Fruit fly (Drosophila melanogaster) whole organism, embryonic: ENCODE results near the gene Dlip2.

Experiments
- CG11093 ChIP-seq: fragments of 200-800 bp; sonication (Bioruptor generic); IDR thresholded peaks from 3 replicates; pipeline ENCODE4 v1.3.6; 2022; ENCODE audit warnings: missing biosample characterization, missing genetic modification characterization
- CG12236 ChIP-seq: fragments of 200-800 bp; sonication (Bioruptor generic); optimal IDR thresholded peaks from 2 replicates; lab custom pipeline; 2016; ENCODE audit warnings: missing biosample characterization, missing genetic modification characterization
- CG12299 ChIP-seq: fragments of 200-800 bp; sonication (Bioruptor generic); optimal IDR thresholded peaks from 2 replicates; lab custom pipeline; 2018; ENCODE audit warnings: missing biosample characterization, mild to moderate bottlenecking, missing genetic modification characterization
- CG14441 ChIP-seq: fragments of 200-800 bp; sonication (Bioruptor generic); IDR thresholded peaks from 2 replicates; pipeline ENCODE4 v1.3.6; 2022; ENCODE audit warnings: missing biosample characterization, missing genetic modification characterization
- CG15269 ChIP-seq: fragments of 200-800 bp; sonication (Bioruptor generic); optimal IDR thresholded peaks from 2 replicates; lab custom pipeline; 2018; ENCODE audit warnings: missing biosample characterization, mild to moderate bottlenecking, missing genetic modification characterization, moderate library complexity
- CG15601 ChIP-seq: fragments of 200-800 bp; sonication (Bioruptor generic); optimal IDR thresholded peaks from 3 replicates; lab custom pipeline; 2019; ENCODE audit warnings: missing biosample characterization, mild to moderate bottlenecking, missing genetic modification characterization, moderate library complexity
- CG1602 ChIP-seq: fragments of 200-800 bp; sonication (Bioruptor generic); optimal IDR thresholded peaks from 3 replicates; lab custom pipeline; 2016; ENCODE audit warnings: missing biosample characterization, missing genetic modification characterization
- CG16813 ChIP-seq: fragments of 200-800 bp; sonication (Bioruptor generic); IDR thresholded peaks from 3 replicates; pipeline ENCODE4 v1.3.6; 2022; ENCODE audit warnings: missing biosample characterization, missing genetic modification characterization; ENCODE audit not compliant: partially characterized antibody
- CG17186 ChIP-seq: fragments of 200-800 bp; sonication (Bioruptor generic); optimal IDR thresholded peaks from 3 replicates; lab custom pipeline; 2017; ENCODE audit warnings: missing biosample characterization, missing genetic modification reagents, missing genetic modification characterization
- CG18011 ChIP-seq: fragments of 200-800 bp; sonication (Bioruptor generic); optimal IDR thresholded peaks from 2 replicates; lab custom pipeline; 2017; ENCODE audit warnings: missing biosample characterization, missing genetic modification characterization, mild to moderate bottlenecking, moderate library complexity, missing genotype
- CG18476 ChIP-seq: fragments of 200-800 bp; sonication (Bioruptor generic); optimal IDR thresholded peaks from 2 replicates; lab custom pipeline; 2016; ENCODE audit warnings: missing biosample characterization, mild to moderate bottlenecking, missing genetic modification characterization
- CG18599 ChIP-seq: fragments of 200-800 bp; sonication (Bioruptor generic); optimal IDR thresholded peaks from 3 replicates; lab custom pipeline; 2017; ENCODE audit warnings: missing biosample characterization, missing genetic modification characterization, mild to moderate bottlenecking, moderate library complexity, missing genetic modification reagents
- CG2202 ChIP-seq: fragments of 200-800 bp; sonication (Bioruptor generic); optimal IDR thresholded peaks from 2 replicates; lab custom pipeline; 2018; ENCODE audit warnings: missing biosample characterization, mild to moderate bottlenecking, missing genetic modification characterization
- CG31224 ChIP-seq: fragments of 200-800 bp; sonication (Bioruptor generic); IDR thresholded peaks from 2 replicates; pipeline ENCODE4 v1.3.6; 2022; ENCODE audit warnings: missing biosample characterization, missing genetic modification characterization
- CG43689 ChIP-seq: fragments of 200-800 bp; sonication (Bioruptor generic); IDR thresholded peaks from 2 replicates; pipeline ENCODE4 v1.3.6; 2022; ENCODE audit warnings: missing biosample characterization, missing genetic modification characterization
- CG4424 ChIP-seq: fragments of 200-800 bp; sonication (Bioruptor generic); optimal IDR thresholded peaks from 3 replicates; lab custom pipeline; 2016; ENCODE audit warnings: missing biosample characterization, missing genetic modification characterization
- CG4707 ChIP-seq: fragments of 200-800 bp; sonication (Bioruptor generic); optimal IDR thresholded peaks from 2 replicates; lab custom pipeline; 2018; ENCODE audit warnings: missing biosample characterization, mild to moderate bottlenecking, missing genetic modification characterization, moderate library complexity
- CG6272 ChIP-seq: fragments of 200-800 bp; sonication (Bioruptor generic); IDR thresholded peaks from 2 replicates; pipeline ENCODE4 v1.3.6; 2022; ENCODE audit warnings: missing biosample characterization, missing genetic modification characterization
- CG6654 ChIP-seq: fragments of 200-800 bp; sonication (Bioruptor generic); optimal IDR thresholded peaks from 2 replicates; lab custom pipeline; 2017; ENCODE audit warnings: missing biosample characterization, mild to moderate bottlenecking, missing genetic modification characterization
- CG7839 ChIP-seq: fragments of 200-800 bp; sonication (Bioruptor generic); optimal IDR thresholded peaks from 3 replicates; lab custom pipeline; 2018; ENCODE audit warnings: missing biosample characterization, mild to moderate bottlenecking, missing genetic modification characterization, moderate library complexity
- CrebB ChIP-seq: fragments of 200-800 bp; sonication (Bioruptor generic); optimal IDR thresholded peaks from 3 replicates; lab custom pipeline; 2018; ENCODE audit warnings: missing biosample characterization, mild to moderate bottlenecking, missing genetic modification characterization
- Deaf1 ChIP-seq: fragments of 200-800 bp; optimal IDR thresholded peaks from 3 replicates; lab custom pipeline; 2019; ENCODE audit warnings: missing biosample characterization, mild to moderate bottlenecking, missing genetic modification characterization, moderate library complexity
- Doc3 ChIP-seq: fragments of 200-800 bp; sonication (Bioruptor generic); IDR thresholded peaks from 3 replicates; pipeline ENCODE4 v1.3.6; 2022; ENCODE audit warnings: missing biosample characterization, missing genetic modification characterization; ENCODE audit not compliant: partially characterized antibody
- Fer3 ChIP-seq: fragments of 200-800 bp; sonication (Bioruptor generic); optimal IDR thresholded peaks from 2 replicates; lab custom pipeline; 2018; ENCODE audit warnings: missing biosample characterization, mild to moderate bottlenecking, missing genetic modification characterization, moderate library complexity
- HLH4C ChIP-seq: fragments of 200-800 bp; sonication (Bioruptor generic); IDR thresholded peaks from 3 replicates; pipeline ENCODE4 v1.3.6; 2022; ENCODE audit warnings: missing biosample characterization, missing genetic modification characterization; ENCODE audit not compliant: partially characterized antibody
- Myb ChIP-seq: fragments of 200-800 bp; sonication (Bioruptor generic); optimal IDR thresholded peaks from 2 replicates; lab custom pipeline; 2016; ENCODE audit warnings: missing biosample characterization, missing genetic modification characterization
- PHDP ChIP-seq: fragments of 200-800 bp; sonication (Bioruptor generic); optimal IDR thresholded peaks from 3 replicates; lab custom pipeline; 2018; ENCODE audit warnings: missing biosample characterization, mild to moderate bottlenecking, missing genetic modification characterization, moderate library complexity
- Rx ChIP-seq: fragments of 200-800 bp; sonication (Bioruptor generic); IDR thresholded peaks from 2 replicates; pipeline ENCODE4 v1.3.6; 2022; ENCODE audit warnings: missing biosample characterization, missing genetic modification characterization
- Xrp1 ChIP-seq: fragments of 200-800 bp; sonication (Bioruptor generic); IDR thresholded peaks from 2 replicates; pipeline ENCODE4 v1.3.6; 2022; ENCODE audit warnings: missing biosample characterization, missing genetic modification characterization
- ac ChIP-seq: fragments of 200-800 bp; sonication (Bioruptor generic); optimal IDR thresholded peaks from 3 replicates; lab custom pipeline; 2017; ENCODE audit warnings: missing biosample characterization, mild to moderate bottlenecking, missing genetic modification characterization
- al ChIP-seq: fragments of 200-800 bp; sonication (Bioruptor generic); IDR thresholded peaks from 2 replicates; pipeline ENCODE4 v1.3.6; 2022; ENCODE audit warnings: missing biosample characterization, missing genetic modification characterization
- chinmo ChIP-seq: fragments of 200-800 bp; sonication (Bioruptor generic); IDR thresholded peaks from 4 replicates; pipeline ENCODE4 v1.3.6; 2022; ENCODE audit warnings: missing biosample characterization, missing genetic modification characterization; ENCODE audit not compliant: partially characterized antibody
- corto ChIP-seq: fragments of 200-800 bp; sonication (Bioruptor generic); optimal IDR thresholded peaks from 2 replicates; lab custom pipeline; 2016; ENCODE audit warnings: missing biosample characterization, mild to moderate bottlenecking, missing genetic modification characterization, moderate library complexity
- disco-r ChIP-seq: fragments of 200-800 bp; sonication (Bioruptor generic); optimal IDR thresholded peaks from 2 replicates; lab custom pipeline; 2016; ENCODE audit warnings: missing biosample characterization, missing genetic modification characterization
- dmrt11E ChIP-seq: fragments of 200-800 bp; sonication (Bioruptor generic); optimal IDR thresholded peaks from 3 replicates; lab custom pipeline; 2018; ENCODE audit warnings: missing biosample characterization, mild to moderate bottlenecking, missing genetic modification characterization, moderate library complexity
- dpn ChIP-seq, 2 experiments: fragments of 200-800 bp; sonication (Bioruptor generic); optimal IDR thresholded peaks; 3 replicates each; lab custom pipeline; 2016; ENCODE audit warnings: missing biosample characterization in 2 of 2, missing genetic modification characterization in 2 of 2
- ewg ChIP-seq: fragments of 200-800 bp; sonication (Bioruptor generic); optimal IDR thresholded peaks from 3 replicates; lab custom pipeline; 2017; ENCODE audit warnings: mild to moderate bottlenecking, missing biosample characterization, missing genetic modification reagents, missing genetic modification characterization
- fd64A ChIP-seq: fragments of 200-800 bp; sonication (Bioruptor generic); optimal IDR thresholded peaks from 3 replicates; lab custom pipeline; 2018; ENCODE audit warnings: missing biosample characterization, mild to moderate bottlenecking, missing genetic modification characterization
- gce ChIP-seq: fragments of 200-800 bp; sonication (Bioruptor generic); IDR thresholded peaks from 3 replicates; pipeline ENCODE4 v1.3.6; 2022; ENCODE audit warnings: missing biosample characterization, missing genetic modification characterization
- ham ChIP-seq: fragments of 200-800 bp; sonication (Bioruptor generic); IDR thresholded peaks from 2 replicates; pipeline ENCODE4 v1.3.6; 2022; ENCODE audit warnings: missing biosample characterization, missing genetic modification characterization
- jumu ChIP-seq: fragments of 200-800 bp; sonication (Bioruptor generic); optimal IDR thresholded peaks from 3 replicates; lab custom pipeline; 2016; ENCODE audit warnings: missing biosample characterization, missing genetic modification characterization
- mld ChIP-seq: fragments of 200-800 bp; sonication (Bioruptor generic); IDR thresholded peaks from 3 replicates; pipeline ENCODE4 v1.3.6; 2022; ENCODE audit warnings: missing biosample characterization, missing genetic modification characterization; ENCODE audit not compliant: partially characterized antibody
- nom ChIP-seq: fragments of 200-800 bp; sonication (Bioruptor generic); optimal IDR thresholded peaks from 2 replicates; lab custom pipeline; 2017; ENCODE audit warnings: missing biosample characterization, missing genetic modification characterization, mild to moderate bottlenecking, moderate library complexity, missing genetic modification reagents
- pb ChIP-seq: fragments of 200-800 bp; sonication (Bioruptor generic); optimal IDR thresholded peaks from 3 replicates; lab custom pipeline; 2016; ENCODE audit warnings: missing biosample characterization, missing genetic modification characterization
- pzg ChIP-seq: fragments of 200-800 bp; sonication (Bioruptor generic); optimal IDR thresholded peaks from 3 replicates; lab custom pipeline; 2018; ENCODE audit warnings: missing biosample characterization, mild to moderate bottlenecking, missing genetic modification characterization, moderate library complexity
- rib ChIP-seq: fragments of 200-800 bp; sonication (Bioruptor generic); IDR thresholded peaks from 2 replicates; pipeline ENCODE4 v1.3.6; 2022; ENCODE audit warnings: missing biosample characterization, missing genetic modification characterization
- scrt ChIP-seq: fragments of 200-800 bp; sonication (Bioruptor generic); optimal IDR thresholded peaks from 2 replicates; lab custom pipeline; 2018; ENCODE audit warnings: missing biosample characterization, mild to moderate bottlenecking, missing genetic modification characterization, moderate library complexity
- tap ChIP-seq: fragments of 200-800 bp; optimal IDR thresholded peaks from 3 replicates; lab custom pipeline; 2019; ENCODE audit warnings: missing biosample characterization, mild to moderate bottlenecking, missing genetic modification characterization, moderate library complexity
- tx ChIP-seq: fragments of 200-800 bp; sonication (Bioruptor generic); optimal IDR thresholded peaks from 2 replicates; lab custom pipeline; 2016; ENCODE audit warnings: missing biosample characterization, missing genetic modification characterization
- vvl ChIP-seq: fragments of 200-800 bp; sonication (Bioruptor generic); IDR thresholded peaks from 2 replicates; pipeline ENCODE4 v1.3.6; 2022; ENCODE audit warnings: missing biosample characterization, missing genetic modification characterization

Dlip2 gene

DNA sequence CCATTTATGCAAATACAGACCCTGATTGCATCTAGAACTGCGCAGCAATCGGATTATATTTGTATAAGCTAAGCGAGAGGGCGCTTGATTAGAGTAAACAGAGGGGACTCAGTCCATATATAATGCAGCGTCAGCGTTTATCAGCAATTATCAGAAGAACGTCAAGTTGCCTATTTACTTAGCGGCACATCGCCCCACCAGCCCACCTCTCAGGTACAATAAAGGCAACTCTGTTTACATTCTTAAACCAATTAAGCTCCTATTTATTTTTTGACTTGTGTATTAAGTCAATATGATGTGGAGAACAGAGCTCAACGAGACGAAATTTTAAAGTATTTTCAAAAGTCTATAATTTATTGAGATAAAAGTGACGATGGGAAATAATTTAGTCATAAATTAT, 19.5 kb upstream of the Dlip2 start (continued):
- TF ChIP-seq HLH4C (GFP tag; lab: Robert Waterston, UW) (no peak), Xrp1 (GFP tag; lab: Robert Waterston, UW) (peak; percentile 96), nom (GFP tag; lab: Kevin White, UChicago) (peak; percentile 92), CG17186 (peak; percentile 70), Doc3 (GFP tag; lab: Robert Waterston, UW) (no peak), chinmo (no peak), Fer3 (tag; lab: Kevin White, UChicago) (peak; percentile 75), CG6654 (GFP tag; lab: Kevin White, UChicago) (peak; percentile 60), CG4424 (GFP tag; lab: Kevin White, UChicago) (peak; percentile 82), rib (peak; percentile 69), dpn (GFP tag; optimal IDR thresholded peaks at IDR 0.05; lab: Kevin White, UChicago) (peak in 1 of 2 experiments; percentile 71), disco-r (GFP tag; lab: Kevin White, UChicago) (peak; percentile 62), CG12299 (tag; lab: Kevin White, UChicago) (peak; percentile 67), CG11093 (GFP tag; lab: Robert Waterston, UW) (peak; percentile 71; the same call in 1 of the 3 replicates), scrt (GFP tag; lab: Kevin White, UChicago) (peak; percentile 74), ac (peak; percentile 42), CG12236 (no peak), pzg (GFP tag; lab: Kevin White, UChicago) (no peak), al (GFP tag; lab: Robert Waterston, UW) (no peak; the same call in 1 of the 2 replicates), CG15269 (no peak), CG43689 (GFP tag; lab: Robert Waterston, UW) (no peak), PHDP (tag; lab: Kevin White, UChicago) (peak; percentile 68), ewg (GFP tag; lab: Kevin White, UChicago) (no peak), CG6272 (no peak), CG14441 (GFP tag; lab: Robert Waterston, UW) (peak; percentile 8; the same call in 1 of the 2 replicates), Myb (GFP tag; lab: Kevin White, UChicago) (peak; percentile 26), CG2202 (tag; lab: Kevin White, UChicago) (peak; percentile 71), CG31224 (GFP tag; lab: Robert Waterston, UW) (peak; percentile 41; the same call in 1 of the 2 replicates), CG16813 (GFP tag; lab: Robert Waterston, UW) (no peak), corto (GFP tag; lab: Kevin White, UChicago) (peak; percentile 72), CrebB (tag; lab: Kevin White, UChicago) (no peak), tx (GFP tag; lab: Kevin White, UChicago) (no peak), gce (GFP tag; lab: Robert Waterston, UW) (peak; percentile 86), fd64A (peak; percentile 98), ham (GFP tag; lab: Robert Waterston, UW) (no peak), vvl (peak; percentile 72), CG7839 (tag; lab: Kevin White, UChicago) (peak; percentile 52), pb (GFP tag; lab: Kevin White, UChicago) (peak; percentile 84), mld (GFP tag; lab: Robert Waterston, UW) (no peak), CG1602 (GFP tag; lab: Kevin White, UChicago) (peak; percentile 6), tap (tag; lab: Kevin White, UChicago) (peak; percentile 84), CG18599 (GFP tag; lab: Kevin White, UChicago) (peak; percentile 92), CG18011 (GFP tag; lab: Kevin White, UChicago) (no peak), CG15601 (peak; percentile 48), CG4707 (GFP tag; lab: Kevin White, UChicago) (peak; percentile 34), jumu (GFP tag; lab: Kevin White, UChicago) (peak; percentile 77), dmrt11E (tag; lab: Kevin White, UChicago) (no peak), CG18476 (GFP tag; lab: Kevin White, UChicago) (peak; percentile 87), Rx (GFP tag; lab: Robert Waterston, UW) (peak; percentile 43; the same call in 1 of the 2 replicates), Deaf1 (no peak)
